Fruit fly (Drosophila melanogaster) Kc167 (cell line): ENCODE measurements around the gene CG10660.

Experiments
- Myc ChIP-seq: fragments of >200 bp; optimal IDR thresholded peaks from 2 replicates; lab custom pipeline; 2017; ENCODE audit warnings: missing external identifiers
- Sin3A ChIP-seq: fragments of >200 bp; optimal IDR thresholded peaks from 2 replicates; lab custom pipeline; 2018; ENCODE audit warnings: missing external identifiers
- h ChIP-seq: fragments of >200 bp; optimal IDR thresholded peaks from 3 replicates; lab custom pipeline; 2018; ENCODE audit warnings: missing external identifiers
- psq ChIP-seq: fragments of >200 bp; optimal IDR thresholded peaks from 2 replicates; lab custom pipeline; 2017; ENCODE audit warnings: missing external identifiers
- ttk ChIP-seq: sonication (Bioruptor generic); optimal IDR thresholded peaks from 2 replicates; lab custom pipeline; 2017; ENCODE audit warnings: missing external identifiers

DNA sequence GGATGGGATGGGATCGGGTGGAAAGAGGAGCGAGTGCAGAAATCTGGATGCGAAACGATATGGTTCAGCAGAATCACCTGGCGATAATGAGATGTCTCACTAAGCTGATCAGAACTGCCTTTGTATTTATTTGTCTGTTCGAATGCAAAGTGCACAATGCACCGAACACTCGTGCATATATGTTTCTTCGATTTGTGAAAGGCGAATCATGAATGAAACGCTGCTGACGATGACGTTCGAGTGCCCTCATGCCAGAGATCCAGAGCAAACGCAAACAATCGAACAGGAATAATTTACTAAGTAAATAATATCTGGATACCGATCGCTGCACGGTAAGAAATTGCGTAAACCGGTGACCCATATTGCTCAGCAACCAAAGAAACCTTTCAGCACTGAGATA is 20.8 kb downstream of the CG10660 start, which contains the start of gene CG32102:
- TF ChIP-seq ttk (lab: Kevin White, UChicago) (no peak), psq (lab: Kevin White, UChicago) (no peak), Myc (lab: Kevin White, UChicago) (no peak), h (lab: Kevin White, UChicago) (no peak), Sin3A (lab: Kevin White, UChicago) (no peak)
